Worm (Caenorhabditis elegans): ENCODE results near the gene clec-251.

clec-251 gene

ce11 chrV:18699326-18699725, 47.5 kb downstream of the clec-251 start, which contains the start of gene nhr-241:
nhr-241 (plus strand) TSS chrV:18699451.
- TF ChIP-seq gmeb-2 (tag; optimal IDR thresholded peaks at IDR 0.05) (no peak), pag-3 (tag; optimal IDR thresholded peaks at IDR 0.05; ENCODE audit: borderline replicate concordance) (peak; percentile 46)

Measured in whole organism, late embryonic.